Worm (Caenorhabditis elegans): ENCODE measurements around the gene cux-7.

The cux-7 gene

ce11 chrIII:7498346-7498745 is 22.3 kb downstream of the cux-7 start (continued):
- TF ChIP-seq aptf-3 (GFP tag; IDR thresholded peaks at IDR 0.05): no peak
- no peak for TF ChIP-seq ztf-3 (GFP tag; optimal IDR thresholded peaks at IDR 0.05)
- peak; percentile 58 for TF ChIP-seq ZK185.1 (tag; optimal IDR thresholded peaks at IDR 0.05; ENCODE audit: poor library complexity, severe bottlenecking)
- TF ChIP-seq ztf-28 (GFP tag; IDR thresholded peaks at IDR 0.05): no peak
- no peak for TF ChIP-seq hrde-1 (tag; optimal IDR thresholded peaks at IDR 0.05; ENCODE audit: borderline replicate concordance)
- TF ChIP-seq ceh-79 (tag; optimal IDR thresholded peaks at IDR 0.05): no peak
- no peak for TF ChIP-seq F10E7.11 (tag; optimal IDR thresholded peaks at IDR 0.05)
- TF ChIP-seq ceh-58 (GFP tag; IDR thresholded peaks at IDR 0.05): no peak
- TF ChIP-seq mcd-1 (GFP tag; IDR thresholded peaks at IDR 0.05): peak; percentile 75
- TF ChIP-seq mxl-1 (tag; optimal IDR thresholded peaks at IDR 0.05): no peak
- no peak for TF ChIP-seq ztf-25 (GFP tag; IDR thresholded peaks at IDR 0.05)
- TF ChIP-seq tbp1 (GFP tag; optimal IDR thresholded peaks at IDR 0.05): peak; percentile 56
- TF ChIP-seq nhr-80 (tag; optimal IDR thresholded peaks at IDR 0.05): peak; percentile 99
- no peak for TF ChIP-seq nfya-2 (GFP tag; IDR thresholded peaks at IDR 0.05)
- no peak for TF ChIP-seq Y95B8A.8 (GFP tag; IDR thresholded peaks at IDR 0.05)
- no peak; the same call in 1 of the 2 replicates for TF ChIP-seq ceh-100 (GFP tag; IDR thresholded peaks at IDR 0.05)
- TF ChIP-seq dpff-1 (tag; optimal IDR thresholded peaks at IDR 0.05): no peak
- TF ChIP-seq lin-26 (GFP tag; IDR thresholded peaks at IDR 0.05): no peak
- TF ChIP-seq F49E8.2 (tag; optimal IDR thresholded peaks at IDR 0.05; ENCODE audit: insufficient read depth): peak; percentile 27
- TF ChIP-seq F57C9.4 (tag; optimal IDR thresholded peaks at IDR 0.05): no peak
- no peak for TF ChIP-seq B0035.1 (tag; optimal IDR thresholded peaks at IDR 0.05)
- no peak for TF ChIP-seq ztf-6 (GFP tag; IDR thresholded peaks at IDR 0.05)
- TF ChIP-seq hmg-1.2 (GFP tag; IDR thresholded peaks at IDR 0.05): peak; percentile 87
- TF ChIP-seq lin-40 (tag; optimal IDR thresholded peaks at IDR 0.05): peak; percentile 74
- peak; percentile 84 for TF ChIP-seq dox-1 (GFP tag; IDR thresholded peaks at IDR 0.05)
- peak; percentile 74 for TF ChIP-seq nhr-90 (tag; optimal IDR thresholded peaks at IDR 0.05)
- TF ChIP-seq lin-35 (GFP tag; optimal IDR thresholded peaks at IDR 0.05): peak; percentile 80 to 94 (median 89)
- no peak for TF ChIP-seq madf-8 (GFP tag; conservative IDR thresholded peaks at IDR 0.05)
- peak; percentile 12 for TF ChIP-seq akir-1 (GFP tag; optimal IDR thresholded peaks at IDR 0.05)
- TF ChIP-seq let-607 (tag; optimal IDR thresholded peaks at IDR 0.05): peak; percentile 96
- no peak for TF ChIP-seq gei-17 (GFP tag; optimal IDR thresholded peaks at IDR 0.05)
- peak; percentile 53 for TF ChIP-seq repo-1 (tag; optimal IDR thresholded peaks at IDR 0.05)
- peak; percentile 9 for TF ChIP-seq snpc-3.4 (tag; optimal IDR thresholded peaks at IDR 0.05)
- TF ChIP-seq nhr-27 (tag; optimal IDR thresholded peaks at IDR 0.05): no peak
- peak; percentile 41 for TF ChIP-seq tlf-1 (GFP tag; optimal IDR thresholded peaks at IDR 0.05)
- TF ChIP-seq egrh-3 (GFP tag; IDR thresholded peaks at IDR 0.05): no peak
- TF ChIP-seq lag-1 (GFP tag; IDR thresholded peaks at IDR 0.05): no peak
- no peak for TF ChIP-seq him-1 (tag; optimal IDR thresholded peaks at IDR 0.05)
- TF ChIP-seq attf-3 (GFP tag; conservative IDR thresholded peaks at IDR 0.05): no peak
- peak; percentile 87 for TF ChIP-seq efl-1 (GFP tag; optimal IDR thresholded peaks at IDR 0.05)
- TF ChIP-seq sptf-2 (GFP tag; optimal IDR thresholded peaks at IDR 0.05): no peak
- TF ChIP-seq Y56A3A.18 (GFP tag; IDR thresholded peaks at IDR 0.05): no peak
- no peak for TF ChIP-seq fkh-3 (tag; optimal IDR thresholded peaks at IDR 0.05)
- peak; percentile 30 for TF ChIP-seq unc-130 (GFP tag; optimal IDR thresholded peaks at IDR 0.05)
- TF ChIP-seq F23B12.7 (tag; optimal IDR thresholded peaks at IDR 0.05; ENCODE audit: insufficient read depth): peak; percentile 77
- no peak for TF ChIP-seq B0261.1 (tag; optimal IDR thresholded peaks at IDR 0.05)
- no peak for TF ChIP-seq Y53F4B.3 (GFP tag; IDR thresholded peaks at IDR 0.05)
- peak; percentile 91 for TF ChIP-seq ztf-18 (tag; optimal IDR thresholded peaks at IDR 0.05)
- peak; percentile 64; the same call in 1 of the 2 replicates for TF ChIP-seq let-526 (GFP tag; IDR thresholded peaks at IDR 0.05)
